Worm (Caenorhabditis elegans): ENCODE results near the gene C43H6.6.

The C43H6.6 gene

ce11 chrX:2365890-2366289, 29.2 kb upstream of the C43H6.6 start, which contains the start of gene T24D8.6:
TSS of gene T24D8.6 (minus strand) at chrX:2365990.
- no peak for TF ChIP-seq snpc-4 (GFP tag; optimal IDR thresholded peaks at IDR 0.05)
- no peak for TF ChIP-seq snpc-4 (tag; optimal IDR thresholded peaks at IDR 0.05)
- no peak for TF ChIP-seq bed-2 (GFP tag; IDR thresholded peaks at IDR 0.05)
- no peak for TF ChIP-seq athp-1 (tag; optimal IDR thresholded peaks at IDR 0.05)
- TF ChIP-seq lin-54 (GFP tag; optimal IDR thresholded peaks at IDR 0.05) = no peak
- no peak for TF ChIP-seq ceh-100 (GFP tag; IDR thresholded peaks at IDR 0.05)
- no peak for TF ChIP-seq chd-7 (tag; optimal IDR thresholded peaks at IDR 0.05)
- no peak for TF ChIP-seq unc-130 (GFP tag; optimal IDR thresholded peaks at IDR 0.05)
- TF ChIP-seq C17E4.6 (GFP tag; IDR thresholded peaks at IDR 0.05) = no peak

DNA sequence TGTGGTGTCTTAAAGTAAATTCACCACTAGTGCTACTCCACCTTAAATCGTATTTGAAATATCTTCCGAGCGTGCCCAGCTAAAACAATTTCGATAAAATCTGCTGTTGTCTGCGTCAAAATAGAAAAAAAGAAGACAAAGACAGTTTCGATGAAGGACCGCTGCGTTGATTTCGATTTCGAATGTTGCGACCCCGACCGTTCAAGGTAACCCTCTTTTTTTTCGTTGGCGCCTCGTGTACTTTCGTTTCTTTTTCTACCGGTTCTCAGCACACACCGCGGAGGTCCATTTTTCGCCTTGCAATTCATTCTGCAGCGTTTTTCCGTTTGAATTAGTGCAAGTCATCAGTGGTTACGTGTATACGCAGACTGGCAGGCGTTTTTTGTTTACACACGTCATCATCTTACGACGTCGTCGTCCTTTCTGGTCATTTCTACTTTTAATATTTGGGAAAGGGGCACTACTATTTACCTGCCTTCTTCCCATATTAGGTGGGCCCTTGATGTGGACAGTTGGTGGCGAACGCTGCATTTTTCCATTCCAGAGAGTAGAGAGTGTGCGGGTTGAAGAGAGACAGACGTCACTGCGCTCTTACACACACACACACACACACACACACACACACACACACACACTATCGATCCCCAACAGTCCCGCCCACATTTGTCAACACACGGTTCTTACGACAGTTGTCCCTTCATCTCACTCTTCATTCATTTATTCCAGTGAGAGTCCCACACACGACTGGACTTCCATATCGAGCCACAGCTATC, 26.9 kb upstream of the C43H6.6 start:
- TF ChIP-seq dox-1 (GFP tag; IDR thresholded peaks at IDR 0.05) (peak; percentile 39; the same call in 1 of the 2 replicates), ceh-27 (GFP tag; optimal IDR thresholded peaks at IDR 0.05) (peak; percentile 45), ztf-6 (GFP tag; IDR thresholded peaks at IDR 0.05) (no peak), F37B4.10 (GFP tag; IDR thresholded peaks at IDR 0.05) (no peak), hmg-1.2 (GFP tag; IDR thresholded peaks at IDR 0.05) (peak; percentile 63), ztf-26 (tag; optimal IDR thresholded peaks at IDR 0.05) (peak; percentile 32), aptf-2 (GFP tag; conservative IDR thresholded peaks at IDR 0.05) (peak; percentile 66), ztf-3 (GFP tag; optimal IDR thresholded peaks at IDR 0.05) (peak; percentile 27)

DNA sequence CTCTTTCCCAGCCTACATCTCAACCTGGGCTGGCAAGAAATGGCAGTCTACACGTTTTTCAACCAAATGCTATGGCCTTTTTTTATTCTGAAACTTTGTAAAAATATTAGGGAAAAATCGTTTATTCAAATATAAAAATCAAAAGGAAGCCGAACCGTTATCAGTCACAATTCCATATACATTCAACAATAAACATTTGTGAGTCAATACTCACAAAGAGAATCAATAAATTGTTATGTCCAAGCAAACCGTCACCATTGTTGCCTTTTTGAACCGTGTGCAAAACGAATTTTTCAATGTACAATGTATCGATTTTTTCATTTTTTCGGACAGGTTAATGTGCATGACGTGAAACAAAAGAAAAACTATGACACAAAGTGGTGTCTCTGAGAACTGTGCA, 26.0 kb upstream of the C43H6.6 start:
- TF ChIP-seq ceh-79 (tag; optimal IDR thresholded peaks at IDR 0.05) (no peak), Y53F4B.3 (GFP tag; IDR thresholded peaks at IDR 0.05) (no peak), dpff-1 (tag; optimal IDR thresholded peaks at IDR 0.05) (no peak), nfyb-1 (GFP tag; IDR thresholded peaks at IDR 0.05) (no peak), rec-8 (tag; optimal IDR thresholded peaks at IDR 0.05) (no peak), F52B5.7 (tag; optimal IDR thresholded peaks at IDR 0.05) (no peak)

ce11 chrX:2370655-2371054, 24.4 kb upstream of the C43H6.6 start:
- TF ChIP-seq K12H6.12 (tag; optimal IDR thresholded peaks at IDR 0.05) = no peak
- TF ChIP-seq nhr-80 (tag; optimal IDR thresholded peaks at IDR 0.05) = peak; percentile 68

ce11 chrX:2372134-2372533, 22.9 kb upstream of the C43H6.6 start:
- TF ChIP-seq F23B12.7 (tag; optimal IDR thresholded peaks at IDR 0.05; ENCODE audit: insufficient read depth) (peak; percentile 8), atf-7 (tag; optimal IDR thresholded peaks at IDR 0.05) (peak; percentile 16), ceh-79 (tag; optimal IDR thresholded peaks at IDR 0.05) (no peak), dox-1 (GFP tag; IDR thresholded peaks at IDR 0.05) (peak; percentile 69), snpc-1.1 (tag; optimal IDR thresholded peaks at IDR 0.05; ENCODE audit: insufficient read depth) (no peak), tbp1 (GFP tag; optimal IDR thresholded peaks at IDR 0.05) (peak; percentile 22), nhr-80 (tag; optimal IDR thresholded peaks at IDR 0.05) (peak; percentile 85), let-607 (tag; optimal IDR thresholded peaks at IDR 0.05) (peak in 1 of 2 experiments; percentile 42)

All from whole organism, young adult.